Worm (Caenorhabditis elegans) whole organism, L3 larva: ENCODE data around the gene fbxa-179.

ENCODE experiments used
- R02D3.7 ChIP-seq: fragments of 150-350 bp; optimal IDR thresholded peaks from 2 replicates; lab custom pipeline; 2014; ENCODE audit warnings: missing biosample characterization, missing genetic modification characterization
- ZK546.5 ChIP-seq: sonication (generic microtip); optimal IDR thresholded peaks from 2 replicates; lab custom pipeline; 2017; ENCODE audit warnings: missing biosample characterization, missing genetic modification characterization
- ama-1 ChIP-seq: fragments of 150-350 bp; optimal IDR thresholded peaks from 2 replicates; lab custom pipeline; 2018
- ceh-16 ChIP-seq: sonication (generic microtip); optimal IDR thresholded peaks from 2 replicates; lab custom pipeline; 2017; ENCODE audit warnings: missing biosample characterization, missing genetic modification characterization
- ceh-28 ChIP-seq: fragments of 150-350 bp; optimal IDR thresholded peaks from 2 replicates; lab custom pipeline; 2014; ENCODE audit warnings: missing biosample characterization, missing genetic modification reagents, missing genetic modification characterization
- ceh-9 ChIP-seq: sonication (generic microtip); optimal IDR thresholded peaks from 2 replicates; lab custom pipeline; 2018; ENCODE audit warnings: missing biosample characterization, missing genetic modification characterization
- daf-12 ChIP-seq: fragments of 150-350 bp; optimal IDR thresholded peaks from 2 replicates; lab custom pipeline; 2014; ENCODE audit warnings: missing biosample characterization, missing genetic modification reagents, missing genetic modification characterization
- egl-27 ChIP-seq: sonication (generic microtip); optimal IDR thresholded peaks from 4 replicates; lab custom pipeline; 2017; ENCODE audit warnings: missing biosample characterization, missing genetic modification reagents, missing genetic modification characterization
- elt-1 ChIP-seq: fragments of 150-350 bp; optimal IDR thresholded peaks from 2 replicates; lab custom pipeline; 2014; ENCODE audit warnings: missing biosample characterization, missing genetic modification characterization
- elt-2 ChIP-seq: sonication (generic microtip); optimal IDR thresholded peaks from 2 replicates; lab custom pipeline; 2016; ENCODE audit warnings: missing genetic modification reagents, mild to moderate bottlenecking, missing genetic modification characterization, missing compliant biosample characterization
- eor-1 ChIP-seq, 2 experiments: fragments of 150-350 bp; optimal IDR thresholded peaks; 2 replicates each; lab custom pipeline; 2014 to 2018; ENCODE audit warnings: missing biosample characterization in 2 of 2, missing genetic modification characterization in 2 of 2
- fkh-10 ChIP-seq: sonication (generic microtip); optimal IDR thresholded peaks from 2 replicates; lab custom pipeline; 2017; ENCODE audit warnings: missing biosample characterization, missing genetic modification reagents, missing genetic modification characterization
- fkh-2 ChIP-seq: fragments of 150-350 bp; optimal IDR thresholded peaks from 2 replicates; lab custom pipeline; 2014; ENCODE audit warnings: missing biosample characterization, missing genetic modification reagents, missing genetic modification characterization
- hmg-11 ChIP-seq: sonication (generic microtip); optimal IDR thresholded peaks from 2 replicates; lab custom pipeline; 2016; ENCODE audit warnings: missing genetic modification characterization, missing compliant biosample characterization
- jun-1 ChIP-seq: fragments of 150-350 bp; optimal IDR thresholded peaks from 2 replicates; lab custom pipeline; 2014; ENCODE audit warnings: missing biosample characterization, missing genetic modification reagents, missing genetic modification characterization
- lin-15B ChIP-seq: fragments of 150-350 bp; optimal IDR thresholded peaks from 2 replicates; lab custom pipeline; 2014; ENCODE audit warnings: missing biosample characterization, missing genetic modification characterization
- lin-39 ChIP-seq: fragments of 150-350 bp; optimal IDR thresholded peaks from 2 replicates; lab custom pipeline; 2018; ENCODE audit warnings: missing biosample characterization, missing genetic modification reagents, missing genetic modification characterization
- mdl-1 ChIP-seq: fragments of 150-350 bp; optimal IDR thresholded peaks from 2 replicates; lab custom pipeline; 2014; ENCODE audit warnings: missing biosample characterization, missing genetic modification characterization
- nfya-1 ChIP-seq: sonication (generic microtip); optimal IDR thresholded peaks from 2 replicates; lab custom pipeline; 2017; ENCODE audit warnings: missing genetic modification characterization, mild to moderate bottlenecking, missing compliant biosample characterization, antibody characterized with exemption, moderate library complexity; ENCODE audit not compliant: insufficient read depth
- nhr-11 ChIP-seq: fragments of 150-350 bp; optimal IDR thresholded peaks from 2 replicates; lab custom pipeline; 2014; ENCODE audit warnings: missing biosample characterization, missing genetic modification characterization
- nhr-12 ChIP-seq: fragments of 150-350 bp; optimal IDR thresholded peaks from 2 replicates; lab custom pipeline; 2014; ENCODE audit warnings: missing biosample characterization, missing genetic modification characterization
- nhr-23 ChIP-seq: fragments of 150-350 bp; optimal IDR thresholded peaks from 2 replicates; lab custom pipeline; 2014; ENCODE audit warnings: missing biosample characterization, missing genetic modification reagents, missing genetic modification characterization
- nhr-237 ChIP-seq: fragments of 150-350 bp; optimal IDR thresholded peaks from 2 replicates; lab custom pipeline; 2014; ENCODE audit warnings: missing biosample characterization, missing genetic modification characterization
- nhr-25 ChIP-seq: sonication (generic microtip); optimal IDR thresholded peaks from 2 replicates; lab custom pipeline; 2017; ENCODE audit warnings: missing biosample characterization, missing genetic modification characterization
- nhr-28 ChIP-seq: fragments of 150-350 bp; optimal IDR thresholded peaks from 2 replicates; lab custom pipeline; 2014; ENCODE audit warnings: missing biosample characterization, missing genetic modification characterization
- nhr-67 ChIP-seq: fragments of 150-350 bp; optimal IDR thresholded peaks from 2 replicates; lab custom pipeline; 2014; ENCODE audit warnings: missing biosample characterization, missing genetic modification characterization
- nhr-76 ChIP-seq: fragments of 150-350 bp; sonication (generic microtip); optimal IDR thresholded peaks from 5 replicates; lab custom pipeline; 2014; ENCODE audit warnings: missing biosample characterization, missing genetic modification characterization
- nhr-77 ChIP-seq: fragments of 150-350 bp; optimal IDR thresholded peaks from 2 replicates; lab custom pipeline; 2014; ENCODE audit warnings: missing biosample characterization, missing genetic modification characterization
- pha-4 ChIP-seq: fragments of 150-350 bp; optimal IDR thresholded peaks from 2 replicates; lab custom pipeline; 2014; ENCODE audit warnings: missing biosample characterization, missing genetic modification reagents, missing genetic modification characterization
- pqm-1 ChIP-seq: fragments of 150-350 bp; optimal IDR thresholded peaks from 2 replicates; lab custom pipeline; 2017; ENCODE audit warnings: missing biosample characterization, missing genetic modification characterization, inconsistent platforms
- skn-1 ChIP-seq: fragments of 150-350 bp; optimal IDR thresholded peaks from 2 replicates; lab custom pipeline; 2014; ENCODE audit warnings: missing biosample characterization, missing genetic modification characterization
- unc-39 ChIP-seq: sonication (generic microtip); optimal IDR thresholded peaks from 4 replicates; lab custom pipeline; 2017; ENCODE audit warnings: missing biosample characterization, missing genetic modification characterization
- unc-62 ChIP-seq: fragments of 150-350 bp; sonication (generic microtip); optimal IDR thresholded peaks from 4 replicates; lab custom pipeline; 2014; ENCODE audit warnings: missing biosample characterization, missing genetic modification reagents, missing genetic modification characterization
- ztf-11 ChIP-seq: fragments of 150-350 bp; optimal IDR thresholded peaks from 2 replicates; lab custom pipeline; 2014; ENCODE audit warnings: missing biosample characterization, missing genetic modification characterization
- ztf-4 ChIP-seq: fragments of 150-350 bp; optimal IDR thresholded peaks from 2 replicates; lab custom pipeline; 2014; ENCODE audit warnings: missing biosample characterization, missing genetic modification characterization

The fbxa-179 gene

ce11 chrX:14412774-14413173, at the start of gene fbxa-179:
Gene fbxa-179, minus strand, starts transcription at chrX:14412874.
- TF ChIP-seq ztf-11 (tag; lab: Kevin White, UChicago) (no peak), ceh-9 (tag; lab: Kevin White, UChicago) (no peak), nhr-12 (tag; lab: Kevin White, UChicago) (no peak), daf-12 (tag; lab: Kevin White, UChicago) (no peak), pqm-1 (tag; lab: Kevin White, UChicago) (no peak), R02D3.7 (tag; lab: Kevin White, UChicago) (no peak), nhr-28 (no peak), skn-1 (tag; lab: Kevin White, UChicago) (no peak), nhr-11 (tag; lab: Kevin White, UChicago) (no peak), nhr-25 (no peak), ama-1 (lab: Kevin White, UChicago) (no peak), lin-39 (tag; lab: Kevin White, UChicago) (no peak), nhr-76 (no peak), nhr-237 (tag; lab: Kevin White, UChicago) (no peak), hmg-11 (no peak), unc-39 (tag; lab: Kevin White, UChicago) (no peak), mdl-1 (tag; lab: Kevin White, UChicago) (no peak)

- TF ChIP-seq jun-1 (tag; lab: Kevin White, UChicago), result no peak
- no peak for TF ChIP-seq nhr-11 (tag; lab: Kevin White, UChicago)
- TF ChIP-seq nhr-77, result no peak
These were observed 47.7 kb upstream of the fbxa-179 start, which contains the start of gene Y66C5A.2 for ce11 chrX:14460412-14460811. Gene Y66C5A.2, plus strand, starts transcription at chrX:14460712.

- TF ChIP-seq ceh-28 (tag; lab: Kevin White, UChicago) (no peak), nhr-67 (no peak), fkh-2 (tag; lab: Kevin White, UChicago) (no peak)
These were observed 42.7 kb upstream of the fbxa-179 start, which contains the start of gene Y66C5A.1 for ce11 chrX:14455419-14455818. Gene Y66C5A.1, minus strand, starts transcription at chrX:14455519.

- TF ChIP-seq nhr-12 (tag; lab: Kevin White, UChicago), result no peak
- no peak for TF ChIP-seq lin-39 (tag; lab: Kevin White, UChicago)
- no peak for TF ChIP-seq ceh-16 (tag; lab: Kevin White, UChicago)
- no peak for TF ChIP-seq elt-2 (tag; lab: Kevin White, UChicago)
- TF ChIP-seq, all 47 proteins: peak for 0
These were observed 41.1 kb upstream of the fbxa-179 start, which contains the start of gene F23D12.7 for ce11 chrX:14453735-14454134. Gene F23D12.7, minus strand, starts transcription at chrX:14453835.

ce11 chrX:14447910-14448309, 35.2 kb upstream of the fbxa-179 start, which contains the start of gene jmjd-3.2:
Gene jmjd-3.2, plus strand, starts transcription at chrX:14448210.
- TF ChIP-seq mdl-1 (tag; lab: Kevin White, UChicago), result no peak
- TF ChIP-seq nfya-1 (tag; lab: Kevin White, UChicago), result no peak
- no peak for TF ChIP-seq lin-39 (tag; lab: Kevin White, UChicago)
- TF ChIP-seq egl-27 (tag; lab: Kevin White, UChicago), result no peak
- TF ChIP-seq elt-1 (tag; lab: Kevin White, UChicago), result no peak

- TF ChIP-seq eor-1 (tag; optimal IDR thresholded peaks at IDR 0.05; lab: Kevin White, UChicago), result no peak
These were observed 34.8 kb upstream of the fbxa-179 start for ce11 chrX:14447498-14447897.

- TF ChIP-seq ceh-16 (tag; lab: Kevin White, UChicago) (no peak), pqm-1 (tag; lab: Kevin White, UChicago) (no peak), fkh-10 (GFP tag; lab: Kevin White, UChicago) (no peak), pha-4 (tag; lab: Kevin White, UChicago) (no peak), jun-1 (tag; lab: Kevin White, UChicago) (no peak), nhr-76 (no peak), ztf-4 (tag; lab: Kevin White, UChicago) (no peak), unc-62 (no peak), nhr-237 (tag; lab: Kevin White, UChicago) (no peak), nhr-77 (no peak), nhr-23 (tag; lab: Kevin White, UChicago) (no peak), ZK546.5 (tag; lab: Kevin White, UChicago) (no peak), lin-15B (tag; lab: Kevin White, UChicago) (no peak), fkh-2 (tag; lab: Kevin White, UChicago) (no peak)
These were observed 32.0 kb upstream of the fbxa-179 start, which contains the start of gene F23D12.4 for ce11 chrX:14444701-14445100. Gene F23D12.4, plus strand, starts transcription at chrX:14445001.
